Fruit fly (Drosophila melanogaster) whole organism, prepupa: ENCODE results near the gene Mipp1.

Experiments
- CG10631 ChIP-seq: fragments of 200-800 bp; sonication (Bioruptor generic); optimal IDR thresholded peaks from 2 replicates; lab custom pipeline; 2016; ENCODE audit warnings: missing biosample characterization, missing genetic modification characterization
- CG10669 ChIP-seq: fragments of 200-800 bp; sonication (Bioruptor generic); optimal IDR thresholded peaks from 3 replicates; lab custom pipeline; 2018; ENCODE audit warnings: missing biosample characterization, mild to moderate bottlenecking, missing genetic modification characterization, moderate library complexity
- CG11902 ChIP-seq: fragments of 200-800 bp; sonication (Bioruptor generic); optimal IDR thresholded peaks from 3 replicates; lab custom pipeline; 2016; ENCODE audit warnings: missing biosample characterization, missing genetic modification characterization
- CG15336 ChIP-seq: fragments of 200-800 bp; sonication (Bioruptor generic); IDR thresholded peaks from 2 replicates; pipeline ENCODE4 v1.3.6; 2022; ENCODE audit warnings: missing biosample characterization, missing genetic modification characterization
- CG1621 ChIP-seq: fragments of 200-800 bp; sonication (Bioruptor generic); optimal IDR thresholded peaks from 3 replicates; lab custom pipeline; 2018; ENCODE audit warnings: missing biosample characterization, mild to moderate bottlenecking, missing genetic modification characterization
- CG16779 ChIP-seq: fragments of 200-800 bp; sonication (Bioruptor generic); optimal IDR thresholded peaks from 3 replicates; lab custom pipeline; 2017; ENCODE audit warnings: missing biosample characterization, mild to moderate bottlenecking, missing genetic modification characterization
- CG3032 ChIP-seq: fragments of 200-800 bp; optimal IDR thresholded peaks from 2 replicates; lab custom pipeline; 2019; ENCODE audit warnings: missing biosample characterization, mild to moderate bottlenecking, missing genetic modification characterization, moderate library complexity
- CG32006 ChIP-seq: fragments of 200-800 bp; sonication (Bioruptor generic); optimal IDR thresholded peaks from 3 replicates; lab custom pipeline; 2017; ENCODE audit warnings: missing biosample characterization, mild to moderate bottlenecking, missing genetic modification characterization
- CG6163 ChIP-seq: fragments of 200-800 bp; sonication (Bioruptor generic); IDR thresholded peaks from 3 replicates; pipeline ENCODE4 v1.3.6; 2022; ENCODE audit warnings: missing biosample characterization, missing genetic modification characterization
- CG6792 ChIP-seq: fragments of 200-800 bp; sonication (Bioruptor generic); optimal IDR thresholded peaks from 3 replicates; lab custom pipeline; 2016; ENCODE audit warnings: missing biosample characterization, missing genetic modification characterization
- CG6808 ChIP-seq: fragments of 200-800 bp; sonication (Bioruptor generic); optimal IDR thresholded peaks from 3 replicates; lab custom pipeline; 2017; ENCODE audit warnings: missing biosample characterization, missing genetic modification characterization, mild to moderate bottlenecking, moderate library complexity, missing genetic modification reagents
- CG6854 ChIP-seq: fragments of 200-800 bp; sonication (Bioruptor generic); optimal IDR thresholded peaks from 2 replicates; lab custom pipeline; 2017; ENCODE audit warnings: missing biosample characterization, mild to moderate bottlenecking, missing genetic modification characterization
- CG8119 ChIP-seq: fragments of 200-800 bp; sonication (Bioruptor generic); IDR thresholded peaks from 3 replicates; pipeline ENCODE4 v1.3.6; 2022; ENCODE audit warnings: missing biosample characterization, missing genetic modification characterization
- CG8319 ChIP-seq: fragments of 200-800 bp; sonication (Bioruptor generic); optimal IDR thresholded peaks from 3 replicates; lab custom pipeline; 2016; ENCODE audit warnings: missing biosample characterization, missing genetic modification characterization
- CG8632 ChIP-seq: fragments of 200-800 bp; sonication (Bioruptor generic); optimal IDR thresholded peaks from 3 replicates; lab custom pipeline; 2016; ENCODE audit warnings: missing biosample characterization, missing genetic modification characterization
- Eip75B ChIP-seq: fragments of 200-800 bp; sonication (Bioruptor generic); optimal IDR thresholded peaks from 3 replicates; lab custom pipeline; 2016; ENCODE audit warnings: missing biosample characterization, missing genetic modification characterization
- Eip78C ChIP-seq: fragments of 200-800 bp; sonication (Bioruptor generic); peaks from one replicate; lab custom pipeline; 2016; ENCODE audit warnings: missing biosample characterization, missing genetic modification characterization
- Eip93F ChIP-seq: fragments of 200-800 bp; sonication (Bioruptor generic); optimal IDR thresholded peaks from 2 replicates; lab custom pipeline; 2016; ENCODE audit warnings: missing biosample characterization, mild to moderate bottlenecking, missing genetic modification characterization
- Ets21C ChIP-seq: fragments of 200-800 bp; sonication (Bioruptor generic); optimal IDR thresholded peaks from 3 replicates; lab custom pipeline; 2016; ENCODE audit warnings: missing biosample characterization, missing genetic modification characterization
- Ets96B ChIP-seq: fragments of 200-800 bp; optimal IDR thresholded peaks from 2 replicates; lab custom pipeline; 2019; ENCODE audit warnings: missing biosample characterization, mild to moderate bottlenecking, missing genetic modification characterization, moderate library complexity
- Gug ChIP-seq: fragments of 200-800 bp; sonication (Bioruptor generic); IDR thresholded peaks from 2 replicates; pipeline ENCODE4 v1.3.6; 2022; ENCODE audit warnings: missing biosample characterization, missing genetic modification characterization
- Hr38 ChIP-seq: sonication (Bioruptor generic); optimal IDR thresholded peaks from 2 replicates; lab custom pipeline; 2016; ENCODE audit warnings: missing biosample characterization, missing genetic modification characterization
- Hr4 ChIP-seq: fragments of 200-800 bp; sonication (Bioruptor generic); optimal IDR thresholded peaks from 3 replicates; lab custom pipeline; 2016; ENCODE audit warnings: missing biosample characterization, missing genetic modification characterization
- Lpt ChIP-seq: fragments of 200-800 bp; sonication (Bioruptor generic); optimal IDR thresholded peaks from 3 replicates; lab custom pipeline; 2016; ENCODE audit warnings: missing biosample characterization, missing genetic modification characterization
- Met ChIP-seq: fragments of 200-800 bp; sonication (Bioruptor generic); optimal IDR thresholded peaks from 3 replicates; lab custom pipeline; 2016; ENCODE audit warnings: missing biosample characterization, missing genetic modification characterization
- OdsH ChIP-seq: fragments of 200-800 bp; sonication (Bioruptor generic); optimal IDR thresholded peaks from 3 replicates; lab custom pipeline; 2016; ENCODE audit warnings: missing biosample characterization, missing genetic modification characterization
- Smox ChIP-seq: fragments of 200-800 bp; sonication (Bioruptor generic); optimal IDR thresholded peaks from 3 replicates; lab custom pipeline; 2016; ENCODE audit warnings: missing biosample characterization, missing genetic modification characterization
- Sox102F ChIP-seq: fragments of 200-800 bp; sonication (Bioruptor generic); optimal IDR thresholded peaks from 2 replicates; lab custom pipeline; 2016; ENCODE audit warnings: missing biosample characterization, mild to moderate bottlenecking, missing genetic modification characterization
- Sox14 ChIP-seq: fragments of 200-800 bp; sonication (Bioruptor generic); optimal IDR thresholded peaks from 3 replicates; lab custom pipeline; 2016; ENCODE audit warnings: missing biosample characterization, missing genetic modification characterization
- Sox15 ChIP-seq: fragments of 200-800 bp; sonication (Bioruptor generic); optimal IDR thresholded peaks from 3 replicates; lab custom pipeline; 2016; ENCODE audit warnings: missing biosample characterization, missing genetic modification characterization
- achi ChIP-seq: fragments of 200-800 bp; sonication (Bioruptor generic); optimal IDR thresholded peaks from 3 replicates; lab custom pipeline; 2016; ENCODE audit warnings: missing biosample characterization, missing genetic modification characterization
- acj6 ChIP-seq: fragments of 200-800 bp; sonication (Bioruptor generic); optimal IDR thresholded peaks from 3 replicates; lab custom pipeline; 2016; ENCODE audit warnings: missing biosample characterization, missing genetic modification characterization
- cyc ChIP-seq: fragments of 200-800 bp; sonication (Bioruptor generic); optimal IDR thresholded peaks from 3 replicates; lab custom pipeline; 2016; ENCODE audit warnings: missing biosample characterization, missing genetic modification characterization
- dac ChIP-seq: fragments of 200-800 bp; sonication (Bioruptor generic); optimal IDR thresholded peaks from 2 replicates; lab custom pipeline; 2017; ENCODE audit warnings: missing biosample characterization, mild to moderate bottlenecking, missing genetic modification characterization
- dsx ChIP-seq: fragments of 200-800 bp; optimal IDR thresholded peaks from 3 replicates; lab custom pipeline; 2019; ENCODE audit warnings: missing biosample characterization, mild to moderate bottlenecking, missing genetic modification characterization, moderate library complexity; ENCODE audit not compliant: poor library complexity, severe bottlenecking
- eg ChIP-seq: fragments of 200-800 bp; sonication (Bioruptor generic); IDR thresholded peaks from 3 replicates; pipeline ENCODE4 v1.3.6; 2022; ENCODE audit warnings: missing biosample characterization, missing genetic modification characterization
- esn ChIP-seq: fragments of 200-800 bp; sonication (Bioruptor generic); optimal IDR thresholded peaks from 2 replicates; lab custom pipeline; 2016; ENCODE audit warnings: missing biosample characterization, mild to moderate bottlenecking, missing genetic modification characterization, moderate library complexity
- fd85E ChIP-seq: fragments of 200-800 bp; sonication (Bioruptor generic); optimal IDR thresholded peaks from 3 replicates; lab custom pipeline; 2016; ENCODE audit warnings: missing biosample characterization, missing genetic modification characterization
- fkh ChIP-seq: fragments of 200-800 bp; sonication (Bioruptor generic); optimal IDR thresholded peaks from 3 replicates; lab custom pipeline; 2017; ENCODE audit warnings: missing biosample characterization, mild to moderate bottlenecking, missing genetic modification characterization, moderate library complexity
- net ChIP-seq: fragments of 200-800 bp; sonication (Bioruptor generic); optimal IDR thresholded peaks from 3 replicates; lab custom pipeline; 2016; ENCODE audit warnings: missing biosample characterization, missing genetic modification characterization
- salr ChIP-seq, 2 experiments: fragments of 200-800 bp; sonication (Bioruptor generic); optimal IDR thresholded peaks; 3 replicates each; lab custom pipeline; 2016 to 2018; ENCODE audit warnings: missing biosample characterization in 2 of 2, missing genetic modification characterization in 2 of 2, mild to moderate bottlenecking in 1 of 2
- spab ChIP-seq: fragments of 200-800 bp; sonication (Bioruptor generic); optimal IDR thresholded peaks from 2 replicates; lab custom pipeline; 2017; ENCODE audit warnings: missing biosample characterization, mild to moderate bottlenecking, missing genetic modification characterization, missing genetic modification reagents
- ss ChIP-seq, 2 experiments: fragments of 200-800 bp; sonication (Bioruptor generic); optimal IDR thresholded peaks; 2 replicates in 1 of 2; 3 replicates in 1 of 2; lab custom pipeline; 2017 to 2018; ENCODE audit warnings: mild to moderate bottlenecking in 2 of 2, missing biosample characterization in 2 of 2, missing genetic modification characterization in 2 of 2, moderate library complexity in 1 of 2
- svp ChIP-seq: fragments of 200-800 bp; sonication (Bioruptor generic); peaks from one replicate; lab custom pipeline; 2016; ENCODE audit warnings: missing biosample characterization, missing genetic modification characterization
- topi ChIP-seq: fragments of 200-800 bp; sonication (Bioruptor generic); optimal IDR thresholded peaks from 3 replicates; lab custom pipeline; 2016; ENCODE audit warnings: missing biosample characterization, missing genetic modification characterization
- vri ChIP-seq: fragments of 200-800 bp; sonication (Bioruptor generic); optimal IDR thresholded peaks from 3 replicates; lab custom pipeline; 2016; ENCODE audit warnings: missing biosample characterization, mild to moderate bottlenecking, missing genetic modification characterization

Mipp1 gene

dm6 chr3L:16612152-16612551 lies 39.0 kb upstream of the Mipp1 start, which contains the start of gene CG4101 (continued):
- peak; percentile 56 for TF ChIP-seq dsx (GFP tag; lab: Kevin White, UChicago)
- TF ChIP-seq vri, result peak; percentile 87
- TF ChIP-seq Eip93F (GFP tag; lab: Kevin White, UChicago), result peak; percentile 64
- TF ChIP-seq fkh (GFP tag; lab: Kevin White, UChicago), result peak; percentile 42
- TF ChIP-seq CG6792, result peak; percentile 71
- peak; percentile 47 for TF ChIP-seq CG1621 (tag; lab: Kevin White, UChicago)
- TF ChIP-seq Smox (GFP tag; lab: Kevin White, UChicago), result peak; percentile 85
- no peak for TF ChIP-seq CG6854
- peak; percentile 85 for TF ChIP-seq CG10631 (GFP tag; lab: Kevin White, UChicago)
- TF ChIP-seq CG3032 (tag; lab: Kevin White, UChicago), result peak; percentile 80
- peak; percentile 90 for TF ChIP-seq esn
- peak; percentile 67 for TF ChIP-seq CG8632 (GFP tag; lab: Kevin White, UChicago)
- peak; percentile 80 for TF ChIP-seq acj6 (GFP tag; lab: Kevin White, UChicago)
- peak; percentile 55 for TF ChIP-seq dac
- TF ChIP-seq Eip78C (GFP tag; lab: Kevin White, UChicago), result peak; percentile 88
- peak; percentile 65 for TF ChIP-seq CG15336
- TF ChIP-seq CG6163 (GFP tag; lab: Robert Waterston, UW), result peak; percentile 73
- TF ChIP-seq cyc, result peak; percentile 81
- peak; percentile 19 to 63 for TF ChIP-seq salr (GFP tag; optimal IDR thresholded peaks at IDR 0.05; lab: Kevin White, UChicago)
- TF ChIP-seq, all 60 proteins: peak for 55

dm6 chr3L:16610201-16610600 lies 37.1 kb upstream of the Mipp1 start, which contains the start of gene Prosbeta6:
Gene Prosbeta6 (minus strand): TSS chr3L:16610418.
- TF ChIP-seq CG1621 (tag; lab: Kevin White, UChicago), result no peak
- TF ChIP-seq salr (GFP tag; optimal IDR thresholded peaks at IDR 0.05; lab: Kevin White, UChicago), result no peak
- no peak for TF ChIP-seq svp
- no peak for TF ChIP-seq Sox15
- no peak for TF ChIP-seq Eip75B (GFP tag; lab: Kevin White, UChicago)
- no peak for TF ChIP-seq OdsH (GFP tag; lab: Kevin White, UChicago)
- TF ChIP-seq CG15336, result no peak
- no peak for TF ChIP-seq Ets21C
- no peak for TF ChIP-seq eg (GFP tag; lab: Robert Waterston, UW)
- no peak for TF ChIP-seq CG6792
- TF ChIP-seq, all 60 proteins: peak for 0

- TF ChIP-seq dsx (GFP tag; lab: Kevin White, UChicago), result peak; percentile 53
- no peak for TF ChIP-seq Lpt (GFP tag; lab: Kevin White, UChicago)
- peak; percentile 69 for TF ChIP-seq esn
- TF ChIP-seq ss (GFP tag; optimal IDR thresholded peaks at IDR 0.05; lab: Kevin White, UChicago), result peak in 1 of 2 experiments; percentile 40
- TF ChIP-seq fkh (GFP tag; lab: Kevin White, UChicago), result no peak
- peak; percentile 30 for TF ChIP-seq topi
- no peak for TF ChIP-seq CG8119 (GFP tag; lab: Robert Waterston, UW)
- peak; percentile 51 for TF ChIP-seq achi (GFP tag; lab: Kevin White, UChicago)
- TF ChIP-seq svp, result peak; percentile 79
- peak; percentile 66 for TF ChIP-seq acj6 (GFP tag; lab: Kevin White, UChicago)
- no peak for TF ChIP-seq CG11902 (GFP tag; lab: Kevin White, UChicago)
- no peak for TF ChIP-seq fd85E (GFP tag; lab: Kevin White, UChicago)
- peak; percentile 32 for TF ChIP-seq Eip75B (GFP tag; lab: Kevin White, UChicago)
- no peak for TF ChIP-seq spab (GFP tag; lab: Kevin White, UChicago)
- peak; percentile 36 for TF ChIP-seq Smox (GFP tag; lab: Kevin White, UChicago)
- peak; percentile 36 for TF ChIP-seq Ets96B (tag; lab: Kevin White, UChicago)
- peak; percentile 39 for TF ChIP-seq Met (GFP tag; lab: Kevin White, UChicago)
- TF ChIP-seq Sox102F, result peak; percentile 20
- no peak for TF ChIP-seq Eip93F (GFP tag; lab: Kevin White, UChicago)
- peak; percentile 31; the same call in 1 of the 2 replicates for TF ChIP-seq Gug
- peak; percentile 55 for TF ChIP-seq CG32006
- TF ChIP-seq CG8319, result no peak
- TF ChIP-seq CG15336, result peak; percentile 58
- TF ChIP-seq Hr38 (GFP tag; lab: Kevin White, UChicago), result peak; percentile 8
- TF ChIP-seq CG6808, result peak; percentile 10
- peak; percentile 87 for TF ChIP-seq eg (GFP tag; lab: Robert Waterston, UW)
- TF ChIP-seq CG10669 (GFP tag; lab: Kevin White, UChicago), result peak; percentile 13
- TF ChIP-seq cyc, result peak; percentile 65
- peak; percentile 68 for TF ChIP-seq Hr4 (GFP tag; lab: Kevin White, UChicago)
- TF ChIP-seq net (GFP tag; lab: Kevin White, UChicago), result peak; percentile 56
- TF ChIP-seq Sox14 (GFP tag; lab: Kevin White, UChicago), result peak; percentile 65
- peak; percentile 85 for TF ChIP-seq Eip78C (GFP tag; lab: Kevin White, UChicago)
- TF ChIP-seq CG16779 (tag; lab: Kevin White, UChicago), result no peak
- TF ChIP-seq Sox15, result peak; percentile 1
- peak; percentile 44 for TF ChIP-seq CG6792
Observed at dm6 chr3L:16609120-16609519, 36.0 kb upstream of the Mipp1 start, which contains the start of gene CG4098. Gene CG4098 (minus strand): TSS chr3L:16609347.
